Fruit fly (Drosophila melanogaster): ENCODE data around the gene aay.
A peak's percentile ranks its signal among the peaks of the same experiment; 100 is the strongest.

The aay gene

DNA sequence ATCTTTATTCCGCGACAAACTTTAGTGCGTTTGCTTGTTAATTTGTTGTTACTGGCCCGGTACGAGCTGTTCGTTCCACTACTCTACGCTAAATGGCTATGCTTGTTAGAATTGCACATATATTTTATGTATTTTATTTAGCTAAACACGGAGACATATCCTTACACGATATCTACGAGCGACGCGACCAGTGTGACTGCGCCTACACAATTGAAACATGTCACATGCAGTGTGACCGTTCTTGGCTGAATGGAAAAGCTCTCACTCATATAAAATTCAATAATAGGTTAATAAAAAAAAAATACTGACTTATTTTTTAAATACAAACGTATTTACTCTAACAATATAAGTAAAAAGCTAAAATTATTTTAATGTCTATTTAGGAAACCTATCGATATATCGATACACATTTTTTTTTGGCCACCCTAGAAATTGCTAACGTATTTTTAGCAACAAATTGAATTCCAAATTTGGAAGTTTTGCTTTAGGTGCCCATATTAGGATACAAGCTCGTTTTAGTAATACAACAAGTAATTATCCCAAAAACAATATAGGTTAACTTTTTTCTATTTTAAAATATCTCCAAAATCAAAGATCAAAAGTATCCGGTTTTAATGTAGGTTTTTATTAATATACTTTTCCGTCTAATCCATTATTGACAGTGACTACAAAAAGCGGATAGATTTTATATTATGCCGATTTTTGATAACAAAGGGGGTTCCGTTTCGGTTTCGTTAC is 23.9 kb upstream of the aay start, which contains the start of gene CG4080 (continued):
- peak in 1 of 3 experiments; percentile 25 for TF ChIP-seq lola (GFP tag; optimal IDR thresholded peaks at IDR 0.05)
- TF ChIP-seq CG7963 (GFP tag; IDR thresholded peaks at IDR 0.05; ENCODE audit: partially characterized antibody), result 0 out of 3 replicates have a peak, but pooled peaks have one; percentile 28
- no peak for TF ChIP-seq H2.0 (GFP tag; IDR thresholded peaks at IDR 0.05)
- TF ChIP-seq CG2199 (GFP tag; IDR thresholded peaks at IDR 0.05), result no peak
- no peak for TF ChIP-seq D (optimal IDR thresholded peaks at IDR 0.05)
- TF ChIP-seq D (GFP tag; optimal IDR thresholded peaks at IDR 0.05), result no peak
- peak; percentile 84 for TF ChIP-seq Doc3 (GFP tag; IDR thresholded peaks at IDR 0.05; ENCODE audit: partially characterized antibody)
- peak; percentile 32 for TF ChIP-seq sqz (GFP tag; optimal IDR thresholded peaks at IDR 0.05)
- 0 out of 2 replicates have a peak, but pooled peaks have one; percentile 41 for TF ChIP-seq CG5953 (GFP tag; IDR thresholded peaks at IDR 0.05)
- TF ChIP-seq Optix (GFP tag; IDR thresholded peaks at IDR 0.05), result no peak
- no peak for TF ChIP-seq kay (GFP tag; optimal IDR thresholded peaks at IDR 0.05)
- 0 out of 3 replicates have a peak, but pooled peaks have one; percentile 33 for TF ChIP-seq mld (GFP tag; IDR thresholded peaks at IDR 0.05; ENCODE audit: partially characterized antibody)
- TF ChIP-seq GATAe (GFP tag; conservative IDR thresholded peaks at IDR 0.05), result no peak
- peak; percentile 13 for TF ChIP-seq CG18011 (GFP tag; optimal IDR thresholded peaks at IDR 0.05)
- peak; percentile 62 for TF ChIP-seq Dref (GFP tag; IDR thresholded peaks at IDR 0.05)
- TF ChIP-seq CG6854 (GFP tag; optimal IDR thresholded peaks at IDR 0.05), result no peak
- TF ChIP-seq CG16815 (GFP tag; optimal IDR thresholded peaks at IDR 0.05), result no peak
- peak; percentile 86 for TF ChIP-seq BEAF-32 (GFP tag; optimal IDR thresholded peaks at IDR 0.05)
- TF ChIP-seq CG4820 (GFP tag; optimal IDR thresholded peaks at IDR 0.05), result no peak
- no peak for TF ChIP-seq CG16863 (GFP tag; optimal IDR thresholded peaks at IDR 0.05)
- TF ChIP-seq fd64A (GFP tag; optimal IDR thresholded peaks at IDR 0.05), result no peak
- TF ChIP-seq croc (GFP tag; conservative IDR thresholded peaks at IDR 0.05), result no peak
- no peak for TF ChIP-seq fru (optimal IDR thresholded peaks at IDR 0.05)
- peak; percentile 79 for TF ChIP-seq Ets65A (GFP tag)
- no peak for TF ChIP-seq CG8388 (GFP tag; optimal IDR thresholded peaks at IDR 0.05)
- no peak for TF ChIP-seq cad (GFP tag; optimal IDR thresholded peaks at IDR 0.05)
- no peak for TF ChIP-seq Aef1 (GFP tag; IDR thresholded peaks at IDR 0.05)
- no peak for TF ChIP-seq dysf (GFP tag; IDR thresholded peaks at IDR 0.05)
- peak; percentile 59 for TF ChIP-seq CG14860 (GFP tag; IDR thresholded peaks at IDR 0.05; ENCODE audit: partially characterized antibody)
- TF ChIP-seq Dip3 (GFP tag; optimal IDR thresholded peaks at IDR 0.05), result peak; percentile 23
- TF ChIP-seq her (GFP tag; optimal IDR thresholded peaks at IDR 0.05), result no peak
- TF ChIP-seq CG17568 (GFP tag; optimal IDR thresholded peaks at IDR 0.05), result peak; percentile 34
- TF ChIP-seq CoRest (tag; optimal IDR thresholded peaks at IDR 0.05), result peak; percentile 55
- no peak for TF ChIP-seq onecut (GFP tag; IDR thresholded peaks at IDR 0.05)
- TF ChIP-seq CG10979 (tag; optimal IDR thresholded peaks at IDR 0.05), result no peak
- no peak for TF ChIP-seq fd102C (GFP tag; optimal IDR thresholded peaks at IDR 0.05)
- TF ChIP-seq CG3995 (GFP tag; optimal IDR thresholded peaks at IDR 0.05), result no peak
- TF ChIP-seq CG34224 (GFP tag; IDR thresholded peaks at IDR 0.05; ENCODE audit: partially characterized antibody), result peak; percentile 69
- TF ChIP-seq ERR (GFP tag; optimal IDR thresholded peaks at IDR 0.05), result no peak
- no peak for TF ChIP-seq Tbp (GFP tag; optimal IDR thresholded peaks at IDR 0.05)
- TF ChIP-seq twi (tag; optimal IDR thresholded peaks at IDR 0.05), result peak; percentile 29
- no peak for TF ChIP-seq CG17612 (GFP tag; IDR thresholded peaks at IDR 0.05)
- TF ChIP-seq oc (tag; optimal IDR thresholded peaks at IDR 0.05), result no peak
- TF ChIP-seq CG3847 (GFP tag; IDR thresholded peaks at IDR 0.05), result peak; percentile 18; the same call in 1 of the 2 replicates
- no peak for TF ChIP-seq CG8281 (tag; optimal IDR thresholded peaks at IDR 0.05)
- TF ChIP-seq nerfin-1 (tag; optimal IDR thresholded peaks at IDR 0.05), result peak; percentile 40
- TF ChIP-seq CG13424 (tag; optimal IDR thresholded peaks at IDR 0.05), result peak; percentile 17
- no peak for TF ChIP-seq crol (GFP tag; IDR thresholded peaks at IDR 0.05)
- peak; percentile 55 for TF ChIP-seq CG1603 (tag; optimal IDR thresholded peaks at IDR 0.05)
- TF ChIP-seq tna (GFP tag; IDR thresholded peaks at IDR 0.05; ENCODE audit: partially characterized antibody), result peak; percentile 55

Measured in whole organism, embryonic.